Fruit fly (Drosophila melanogaster) whole organism, embryonic: ENCODE data around the gene pros.

Source experiments
- CG10267 ChIP-seq: fragments of 200-800 bp; sonication (Bioruptor generic); optimal IDR thresholded peaks from 2 replicates; lab custom pipeline; 2018; ENCODE audit warnings: missing biosample characterization, mild to moderate bottlenecking, missing genetic modification characterization, moderate library complexity
- CG3847 ChIP-seq: fragments of 200-800 bp; sonication (Bioruptor generic); IDR thresholded peaks from 2 replicates; pipeline ENCODE4 v1.3.6; 2022; ENCODE audit warnings: missing biosample characterization, missing genetic modification characterization
- HLH54F ChIP-seq: fragments of 200-800 bp; sonication (Bioruptor generic); optimal IDR thresholded peaks from 3 replicates; lab custom pipeline; 2016; ENCODE audit warnings: missing biosample characterization, missing genetic modification characterization
- NC2α ChIP-seq: fragments of 200-800 bp; sonication (Bioruptor generic); optimal IDR thresholded peaks from 2 replicates; lab custom pipeline; 2016; ENCODE audit warnings: missing biosample characterization, missing genetic modification characterization
- Tbp ChIP-seq: fragments of >200 bp; optimal IDR thresholded peaks from 2 replicates; lab custom pipeline; 2018; ENCODE audit warnings: missing biosample characterization, missing genetic modification characterization
- gsb ChIP-seq: fragments of 200-800 bp; sonication (Bioruptor generic); IDR thresholded peaks from 2 replicates; pipeline ENCODE4 v1.3.6; 2022; ENCODE audit warnings: missing biosample characterization, missing genetic modification characterization
- nau ChIP-seq: fragments of 200-800 bp; sonication (Bioruptor generic); optimal IDR thresholded peaks from 3 replicates; lab custom pipeline; 2017; ENCODE audit warnings: missing biosample characterization, mild to moderate bottlenecking, missing genetic modification characterization, missing genetic modification reagents

DNA sequence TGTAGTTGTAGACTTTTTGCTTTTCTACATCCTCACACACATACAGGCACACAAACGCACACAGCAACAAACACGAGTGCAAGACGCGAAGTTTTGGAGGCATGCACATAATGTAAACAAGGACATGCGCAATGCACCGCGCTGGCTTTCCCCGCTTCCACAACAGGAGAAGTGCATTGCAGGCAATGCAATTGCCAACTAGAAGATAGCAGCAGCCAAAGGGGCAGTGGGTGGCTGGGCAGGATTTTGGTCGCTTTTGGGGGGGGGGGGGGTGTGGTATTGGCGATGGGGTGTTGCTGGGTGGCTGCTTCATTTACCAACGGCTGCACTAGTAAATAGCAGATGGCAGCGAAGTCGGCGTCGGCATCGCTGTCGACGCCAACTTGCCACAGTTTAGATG is 2.4 kb downstream of the pros start:
- TF ChIP-seq CG10267: no peak
- TF ChIP-seq NC2α (GFP tag; lab: Kevin White, UChicago): no peak
- TF ChIP-seq Tbp (GFP tag; lab: Kevin White, UChicago): no peak
- no peak for TF ChIP-seq gsb
- no peak for TF ChIP-seq HLH54F (GFP tag; lab: Kevin White, UChicago)
- TF ChIP-seq nau (GFP tag; lab: Kevin White, UChicago): no peak
- no peak for TF ChIP-seq CG3847
